Fruit fly (Drosophila melanogaster) whole organism, embryonic: ENCODE measurements around the gene CG10345.

Experiments used
- CG10543 ChIP-seq: fragments of 200-800 bp; sonication (Bioruptor generic); optimal IDR thresholded peaks from 3 replicates; lab custom pipeline; 2017; ENCODE audit warnings: missing biosample characterization, mild to moderate bottlenecking, missing genetic modification characterization, moderate library complexity
- Deaf1 ChIP-seq: fragments of 200-800 bp; optimal IDR thresholded peaks from 3 replicates; lab custom pipeline; 2019; ENCODE audit warnings: missing biosample characterization, mild to moderate bottlenecking, missing genetic modification characterization, moderate library complexity
- Myb ChIP-seq: fragments of 200-800 bp; sonication (Bioruptor generic); optimal IDR thresholded peaks from 2 replicates; lab custom pipeline; 2016; ENCODE audit warnings: missing biosample characterization, missing genetic modification characterization
- br ChIP-seq: fragments of >200 bp; optimal IDR thresholded peaks from 2 replicates; lab custom pipeline; 2017
- fd102C ChIP-seq: fragments of 200-800 bp; sonication (Bioruptor generic); optimal IDR thresholded peaks from 2 replicates; lab custom pipeline; 2018; ENCODE audit warnings: missing biosample characterization, mild to moderate bottlenecking, missing genetic modification characterization, moderate library complexity
- grau ChIP-seq: fragments of 200-800 bp; optimal IDR thresholded peaks from 3 replicates; lab custom pipeline; 2019; ENCODE audit warnings: missing biosample characterization, mild to moderate bottlenecking, missing genetic modification characterization, moderate library complexity
- nerfin-1 ChIP-seq: fragments of 200-800 bp; sonication (Bioruptor generic); optimal IDR thresholded peaks from 3 replicates; lab custom pipeline; 2019; ENCODE audit warnings: missing biosample characterization, mild to moderate bottlenecking, missing genetic modification characterization, moderate library complexity
- tin ChIP-seq: fragments of 200-800 bp; sonication (Bioruptor generic); optimal IDR thresholded peaks from 3 replicates; lab custom pipeline; 2016; ENCODE audit warnings: missing biosample characterization, missing genetic modification characterization
- vnd ChIP-seq: fragments of 200-800 bp; sonication (Bioruptor generic); IDR thresholded peaks from 3 replicates; pipeline ENCODE4 v1.3.6; 2022; ENCODE audit warnings: missing biosample characterization, missing genetic modification characterization; ENCODE audit not compliant: partially characterized antibody
- wek ChIP-seq: fragments of 200-800 bp; sonication (Bioruptor generic); optimal IDR thresholded peaks from 3 replicates; lab custom pipeline; 2018; ENCODE audit warnings: missing biosample characterization, mild to moderate bottlenecking, missing genetic modification characterization, moderate library complexity

dm6 chr3R:16594056-16594858 lies 10.4 kb downstream of the CG10345 start, which contains the start of gene CG14892:
- TF ChIP-seq fd102C (GFP tag; lab: Kevin White, UChicago) (no peak), vnd (GFP tag; lab: Robert Waterston, UW) (no peak), tin (GFP tag; lab: Kevin White, UChicago) (no peak), br (no peak), grau (tag; lab: Kevin White, UChicago) (no peak), Deaf1 (tag; lab: Kevin White, UChicago) (no peak), CG10543 (no peak), wek (GFP tag; lab: Kevin White, UChicago) (no peak), nerfin-1 (tag; lab: Kevin White, UChicago) (no peak), Myb (GFP tag; lab: Kevin White, UChicago) (no peak)
